Fruit fly (Drosophila melanogaster) whole organism, embryonic: ENCODE data around the gene CG14252.

Experiments
- CG14667 ChIP-seq: fragments of 200-800 bp; sonication (Bioruptor generic); IDR thresholded peaks from 2 replicates; pipeline ENCODE4 v1.3.6; 2022; ENCODE audit warnings: missing biosample characterization, missing genetic modification characterization
- CG18262 ChIP-seq: fragments of 200-800 bp; optimal IDR thresholded peaks from 3 replicates; lab custom pipeline; 2019; ENCODE audit warnings: missing biosample characterization, mild to moderate bottlenecking, missing genetic modification characterization, moderate library complexity
- Hr78 ChIP-seq, 2 experiments: fragments of 200-800 bp in 1 of 2; fragments of >200 bp in 1 of 2; sonication (Bioruptor generic) in 1 of 2; optimal IDR thresholded peaks; 2 replicates each; lab custom pipeline; 2017 to 2019; ENCODE audit warnings: missing biosample characterization in 2 of 2, missing genetic modification characterization in 2 of 2, mild to moderate bottlenecking in 1 of 2, moderate library complexity in 1 of 2
- Taf1 ChIP-seq: fragments of 200-800 bp; sonication (Bioruptor generic); IDR thresholded peaks from 2 replicates; pipeline ENCODE4 v1.3.6; 2022; ENCODE audit warnings: missing biosample characterization, missing genetic modification characterization
- chn ChIP-seq: fragments of 200-800 bp; sonication (Bioruptor generic); optimal IDR thresholded peaks from 2 replicates; lab custom pipeline; 2016; ENCODE audit warnings: missing biosample characterization, missing genetic modification characterization
- odd ChIP-seq: fragments of 200-800 bp; sonication (Bioruptor generic); optimal IDR thresholded peaks from 2 replicates; lab custom pipeline; 2017; ENCODE audit warnings: missing biosample characterization, mild to moderate bottlenecking, missing genetic modification characterization
- pnt ChIP-seq: fragments of 200-800 bp; sonication (Bioruptor generic); optimal IDR thresholded peaks from 3 replicates; lab custom pipeline; 2016; ENCODE audit warnings: missing biosample characterization, missing genetic modification characterization
- rib ChIP-seq: fragments of 200-800 bp; sonication (Bioruptor generic); IDR thresholded peaks from 2 replicates; pipeline ENCODE4 v1.3.6; 2022; ENCODE audit warnings: missing biosample characterization, missing genetic modification characterization
- trem ChIP-seq: fragments of 200-800 bp; optimal IDR thresholded peaks from 3 replicates; lab custom pipeline; 2019; ENCODE audit warnings: missing biosample characterization, mild to moderate bottlenecking, missing genetic modification characterization, moderate library complexity

- peak; percentile 46; the same call in 1 of the 2 replicates for TF ChIP-seq CG14667
- no peak for TF ChIP-seq rib (GFP tag; lab: Robert Waterston, UW)
- TF ChIP-seq trem (tag; lab: Kevin White, UChicago), result no peak
- no peak for TF ChIP-seq CG18262 (tag; lab: Kevin White, UChicago)
- TF ChIP-seq odd, result no peak
- TF ChIP-seq Taf1 (GFP tag; lab: Robert Waterston, UW), result no peak
- TF ChIP-seq chn, result no peak
- no peak for TF ChIP-seq Hr78 (GFP tag; optimal IDR thresholded peaks at IDR 0.05; lab: Kevin White, UChicago)
- TF ChIP-seq pnt (GFP tag; lab: Kevin White, UChicago), result no peak
These were observed 43.2 kb downstream of the CG14252 start, which contains the start of gene CG31075 for dm6 chr3R:26988412-26988981.
